Worm (Caenorhabditis elegans): Measurements from ENCODE around the gene pfas-1.

- no peak for TF ChIP-seq mes-4 (tag; optimal IDR thresholded peaks at IDR 0.05)
- no peak for TF ChIP-seq tlf-1 (GFP tag; optimal IDR thresholded peaks at IDR 0.05)
- no peak for TF ChIP-seq Y53G8AR.9 (GFP tag; conservative IDR thresholded peaks at IDR 0.05)
- no peak for TF ChIP-seq C06A6.2 (GFP tag; conservative IDR thresholded peaks at IDR 0.05)
- TF ChIP-seq attf-6 (GFP tag; IDR thresholded peaks at IDR 0.05), result no peak
- no peak for TF ChIP-seq F52B5.7 (tag; optimal IDR thresholded peaks at IDR 0.05)
- TF ChIP-seq lag-1 (GFP tag; IDR thresholded peaks at IDR 0.05), result no peak
- no peak for TF ChIP-seq xnd-1 (tag; optimal IDR thresholded peaks at IDR 0.05)
- no peak for TF ChIP-seq egrh-3 (GFP tag; IDR thresholded peaks at IDR 0.05)
- no peak for TF ChIP-seq efl-1 (GFP tag; optimal IDR thresholded peaks at IDR 0.05)
- no peak for TF ChIP-seq bed-1 (GFP tag; IDR thresholded peaks at IDR 0.05)
- TF ChIP-seq T07F8.4 (tag; optimal IDR thresholded peaks at IDR 0.05), result no peak
- TF ChIP-seq hrde-1 (tag; optimal IDR thresholded peaks at IDR 0.05; ENCODE audit: borderline replicate concordance), result no peak
- no peak for TF ChIP-seq ceh-58 (GFP tag; IDR thresholded peaks at IDR 0.05)
These were observed 15.3 kb upstream of the pfas-1 start, which contains the start of gene cdka-1 for ce11 chrIII:4658384-4658844.
